Worm (Caenorhabditis elegans) whole organism, L2 larva: ENCODE data around the gene F53H4.6.

ENCODE experiments used
- alr-1 ChIP-seq: fragments of 150-350 bp; optimal IDR thresholded peaks from 2 replicates; lab custom pipeline; 2014; ENCODE audit warnings: missing biosample characterization, missing genetic modification characterization
- aly-2 ChIP-seq: fragments of 150-350 bp; optimal IDR thresholded peaks from 2 replicates; lab custom pipeline; 2014; ENCODE audit warnings: missing biosample characterization, missing genetic modification characterization
- ama-1 ChIP-seq: fragments of 150-350 bp; optimal IDR thresholded peaks from 2 replicates; lab custom pipeline; 2018; ENCODE audit warnings: inconsistent platforms
- lin-11 ChIP-seq: fragments of 150-350 bp; sonication (generic microtip); optimal IDR thresholded peaks from 2 replicates; lab custom pipeline; 2014; ENCODE audit warnings: missing biosample characterization, missing genetic modification characterization, inconsistent platforms, mixed read lengths
- nhr-6 ChIP-seq: fragments of 150-350 bp; optimal IDR thresholded peaks from 2 replicates; lab custom pipeline; 2014; ENCODE audit warnings: missing biosample characterization, missing genetic modification characterization
- peb-1 ChIP-seq: fragments of 150-350 bp; optimal IDR thresholded peaks from 2 replicates; lab custom pipeline; 2014; ENCODE audit warnings: missing biosample characterization, missing genetic modification characterization
- snpc-4 ChIP-seq: fragments of 150-350 bp; optimal IDR thresholded peaks from 2 replicates; lab custom pipeline; 2014; ENCODE audit warnings: missing biosample characterization, missing genetic modification characterization

DNA sequence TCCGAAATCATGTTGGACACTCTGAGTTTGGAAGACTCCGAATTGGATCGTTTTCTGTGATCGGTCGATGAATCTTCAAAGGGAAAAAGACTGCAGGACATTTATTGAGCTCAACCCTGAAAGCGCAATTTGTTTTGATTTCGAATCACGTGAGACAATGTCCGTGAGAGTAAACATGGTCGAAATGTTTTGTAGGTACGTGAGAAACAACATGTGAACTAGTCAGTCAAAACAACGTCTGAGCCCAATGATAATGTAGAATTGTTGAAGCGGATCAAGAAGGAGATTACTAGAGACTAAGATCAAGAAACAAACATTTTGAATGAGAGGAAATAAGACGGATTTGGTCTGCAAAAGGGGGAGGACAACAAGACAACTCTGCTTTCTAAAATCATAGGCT is 56.3 kb downstream of the F53H4.6 start, which contains the start of gene Y7A5A.7:
- TF ChIP-seq ama-1 (lab: Kevin White, UChicago): no peak
- TF ChIP-seq peb-1 (tag; lab: Kevin White, UChicago): no peak
- TF ChIP-seq lin-11 (tag; lab: Kevin White, UChicago): no peak
- no peak for TF ChIP-seq nhr-6 (tag; lab: Kevin White, UChicago)
- TF ChIP-seq snpc-4 (tag; lab: Kevin White, UChicago): no peak
- no peak for TF ChIP-seq alr-1 (tag; lab: Kevin White, UChicago)
- TF ChIP-seq aly-2: no peak
